Fruit fly (Drosophila melanogaster): ENCODE measurements around the gene CG14321.

CG14321 gene

dm6 chr3R:17714773-17715344 is 18.5 kb upstream of the CG14321 start (continued):
- TF ChIP-seq nau (GFP tag; optimal IDR thresholded peaks at IDR 0.05) (no peak), CG18476 (GFP tag; optimal IDR thresholded peaks at IDR 0.05) (no peak), CG33557 (GFP tag; optimal IDR thresholded peaks at IDR 0.05) (no peak), GATAe (GFP tag; conservative IDR thresholded peaks at IDR 0.05) (no peak), Lim3 (GFP tag; IDR thresholded peaks at IDR 0.05) (no peak), CG12219 (GFP tag; optimal IDR thresholded peaks at IDR 0.05) (no peak), abd-A (tag; optimal IDR thresholded peaks at IDR 0.05) (peak; percentile 55), D19B (GFP tag; optimal IDR thresholded peaks at IDR 0.05) (no peak), rib (GFP tag; IDR thresholded peaks at IDR 0.05) (peak; percentile 30; the same call in 1 of the 2 replicates), CG2712 (tag; optimal IDR thresholded peaks at IDR 0.05) (no peak), CG16779 (GFP tag; IDR thresholded peaks at IDR 0.05) (0 out of 2 replicates have a peak, but pooled peaks have one; percentile 16), gsb (GFP tag; IDR thresholded peaks at IDR 0.05) (no peak), CG2875 (GFP tag; optimal IDR thresholded peaks at IDR 0.05) (no peak), zfh2 (GFP tag; optimal IDR thresholded peaks at IDR 0.05) (no peak), bigmax (GFP tag; optimal IDR thresholded peaks at IDR 0.05) (no peak), CG33213 (GFP tag; optimal IDR thresholded peaks at IDR 0.05) (no peak), CG17186 (GFP tag; optimal IDR thresholded peaks at IDR 0.05) (no peak), CG11504 (tag; optimal IDR thresholded peaks at IDR 0.05) (no peak), CG7556 (GFP tag; optimal IDR thresholded peaks at IDR 0.05) (no peak), Elba2 (GFP tag; optimal IDR thresholded peaks at IDR 0.05) (no peak), CG12391 (tag; optimal IDR thresholded peaks at IDR 0.05) (no peak), luna (GFP tag; optimal IDR thresholded peaks at IDR 0.05) (no peak), Nf-YA (GFP tag; IDR thresholded peaks at IDR 0.05) (no peak), ro (GFP tag; IDR thresholded peaks at IDR 0.05) (no peak), CG12769 (tag; optimal IDR thresholded peaks at IDR 0.05) (peak; percentile 21), ranshi (GFP tag; IDR thresholded peaks at IDR 0.05) (no peak), CG31224 (GFP tag; IDR thresholded peaks at IDR 0.05) (no peak), az2 (GFP tag; optimal IDR thresholded peaks at IDR 0.05) (no peak), dan (GFP tag; IDR thresholded peaks at IDR 0.05) (no peak), sens (GFP tag) (no peak), CG1024 (GFP tag; IDR thresholded peaks at IDR 0.05) (no peak), Doc3 (GFP tag; IDR thresholded peaks at IDR 0.05; ENCODE audit: partially characterized antibody) (no peak), CG30403 (GFP tag; optimal IDR thresholded peaks at IDR 0.05) (no peak), ase (GFP tag; IDR thresholded peaks at IDR 0.05) (no peak), Lpt (GFP tag; optimal IDR thresholded peaks at IDR 0.05) (no peak), CG4730 (GFP tag; IDR thresholded peaks at IDR 0.05) (no peak), salm (tag; optimal IDR thresholded peaks at IDR 0.05) (no peak), CG15073 (GFP tag; optimal IDR thresholded peaks at IDR 0.05) (no peak), CG13296 (GFP tag; optimal IDR thresholded peaks at IDR 0.05) (no peak), Hr3 (GFP tag; optimal IDR thresholded peaks at IDR 0.05) (no peak), Dbx (GFP tag; IDR thresholded peaks at IDR 0.05) (no peak), CG9437 (GFP tag; optimal IDR thresholded peaks at IDR 0.05) (no peak), tup (GFP tag; optimal IDR thresholded peaks at IDR 0.05) (no peak), oc (tag; optimal IDR thresholded peaks at IDR 0.05) (no peak), TFAM (GFP tag; optimal IDR thresholded peaks at IDR 0.05) (no peak), odd (GFP tag; optimal IDR thresholded peaks at IDR 0.05) (no peak), Dip2 (GFP tag; IDR thresholded peaks at IDR 0.05) (no peak), pros (GFP tag; optimal IDR thresholded peaks at IDR 0.05) (peak; percentile 54), CG1233 (GFP tag; optimal IDR thresholded peaks at IDR 0.05) (no peak), wdn (GFP tag; IDR thresholded peaks at IDR 0.05) (no peak), Fer2 (tag; optimal IDR thresholded peaks at IDR 0.05) (no peak), sim (GFP tag; IDR thresholded peaks at IDR 0.05) (no peak)
